Fruit fly (Drosophila melanogaster): ENCODE measurements around the gene CG15213.

CG15213 gene

dm6 chr3L:5096674-5097073 lies 36.3 kb downstream of the CG15213 start:
- no peak for TF ChIP-seq CG7368 (GFP tag; optimal IDR thresholded peaks at IDR 0.05)
- no peak for TF ChIP-seq Ets96B (tag; optimal IDR thresholded peaks at IDR 0.05)
- peak; percentile 14 for TF ChIP-seq Eip75B (GFP tag; optimal IDR thresholded peaks at IDR 0.05)
- TF ChIP-seq CG11762 (GFP tag; optimal IDR thresholded peaks at IDR 0.05; ENCODE audit: insufficient read depth) = no peak
- no peak for TF ChIP-seq Gug (GFP tag; IDR thresholded peaks at IDR 0.05)
- no peak for TF ChIP-seq CG11902 (GFP tag; optimal IDR thresholded peaks at IDR 0.05)
- peak; percentile 33 for TF ChIP-seq Met (GFP tag; optimal IDR thresholded peaks at IDR 0.05)
- TF ChIP-seq CG10631 (GFP tag; optimal IDR thresholded peaks at IDR 0.05) = no peak
- peak; percentile 38 for TF ChIP-seq net (GFP tag; optimal IDR thresholded peaks at IDR 0.05)
- peak in 1 of 2 experiments; percentile 35 for TF ChIP-seq salr (GFP tag; optimal IDR thresholded peaks at IDR 0.05)
- TF ChIP-seq OdsH (GFP tag; optimal IDR thresholded peaks at IDR 0.05) = peak; percentile 45
- TF ChIP-seq Eip78C (GFP tag) = peak; percentile 89
- TF ChIP-seq CG8632 (GFP tag; optimal IDR thresholded peaks at IDR 0.05) = peak; percentile 37
- no peak for TF ChIP-seq svp (GFP tag)
- TF ChIP-seq CG6792 (GFP tag; optimal IDR thresholded peaks at IDR 0.05) = peak; percentile 2
- no peak for TF ChIP-seq CG32006 (GFP tag; optimal IDR thresholded peaks at IDR 0.05)
- TF ChIP-seq CG34406 (GFP tag; optimal IDR thresholded peaks at IDR 0.05) = peak; percentile 58
- TF ChIP-seq fkh (GFP tag; optimal IDR thresholded peaks at IDR 0.05) = no peak
- peak; percentile 16 for TF ChIP-seq CG9139 (GFP tag; optimal IDR thresholded peaks at IDR 0.05)
- TF ChIP-seq CG4318 (GFP tag; optimal IDR thresholded peaks at IDR 0.05) = no peak
- no peak for TF ChIP-seq cyc (GFP tag; optimal IDR thresholded peaks at IDR 0.05)
- TF ChIP-seq CG8319 (GFP tag; optimal IDR thresholded peaks at IDR 0.05) = no peak
- TF ChIP-seq Smox (GFP tag; optimal IDR thresholded peaks at IDR 0.05) = no peak
- TF ChIP-seq ss (GFP tag; optimal IDR thresholded peaks at IDR 0.05) = peak in 1 of 2 experiments; percentile 16
- no peak for TF ChIP-seq CG31627 (GFP tag; optimal IDR thresholded peaks at IDR 0.05)
- no peak for TF ChIP-seq CG3032 (tag; optimal IDR thresholded peaks at IDR 0.05)
- no peak for TF ChIP-seq vri (GFP tag; optimal IDR thresholded peaks at IDR 0.05)
- TF ChIP-seq Hr39 (GFP tag; optimal IDR thresholded peaks at IDR 0.05) = no peak
- TF ChIP-seq Sox15 (GFP tag; optimal IDR thresholded peaks at IDR 0.05) = no peak
- peak; percentile 18 for TF ChIP-seq pdm3 (GFP tag; optimal IDR thresholded peaks at IDR 0.05)
- TF ChIP-seq dac (GFP tag; optimal IDR thresholded peaks at IDR 0.05) = no peak
- TF ChIP-seq spab (GFP tag; optimal IDR thresholded peaks at IDR 0.05) = peak; percentile 15
- TF ChIP-seq CG3919 (GFP tag; optimal IDR thresholded peaks at IDR 0.05) = peak; percentile 53
- TF ChIP-seq acj6 (GFP tag; optimal IDR thresholded peaks at IDR 0.05) = peak; percentile 31
- TF ChIP-seq Hr4 (GFP tag; optimal IDR thresholded peaks at IDR 0.05) = no peak
- no peak for TF ChIP-seq Lpt (GFP tag; optimal IDR thresholded peaks at IDR 0.05)
- TF ChIP-seq CG15336 (GFP tag; IDR thresholded peaks at IDR 0.05) = no peak
- TF ChIP-seq Ets21C (GFP tag; optimal IDR thresholded peaks at IDR 0.05) = no peak
- peak; percentile 18 for TF ChIP-seq Sox102F (GFP tag; optimal IDR thresholded peaks at IDR 0.05)
- TF ChIP-seq CG10669 (GFP tag; optimal IDR thresholded peaks at IDR 0.05) = peak; percentile 45
- peak; percentile 43 for TF ChIP-seq CG1621 (tag; optimal IDR thresholded peaks at IDR 0.05)
- no peak for TF ChIP-seq CG6276 (GFP tag; optimal IDR thresholded peaks at IDR 0.05)
- TF ChIP-seq fd59A (GFP tag; optimal IDR thresholded peaks at IDR 0.05) = no peak
- TF ChIP-seq eg (GFP tag; IDR thresholded peaks at IDR 0.05) = no peak
- no peak for TF ChIP-seq Hr38 (GFP tag; optimal IDR thresholded peaks at IDR 0.05)
- no peak for TF ChIP-seq CG6854 (GFP tag; optimal IDR thresholded peaks at IDR 0.05)
- no peak for TF ChIP-seq dsx (GFP tag; optimal IDR thresholded peaks at IDR 0.05; ENCODE audit: poor library complexity, severe bottlenecking)
- no peak for TF ChIP-seq esn (GFP tag; optimal IDR thresholded peaks at IDR 0.05)
- TF ChIP-seq CG16779 (tag; optimal IDR thresholded peaks at IDR 0.05) = no peak
- TF ChIP-seq fd85E (GFP tag; optimal IDR thresholded peaks at IDR 0.05) = no peak
- no peak for TF ChIP-seq CG8119 (GFP tag; IDR thresholded peaks at IDR 0.05)
- TF ChIP-seq CG6163 (GFP tag; IDR thresholded peaks at IDR 0.05) = peak; percentile 75
- TF ChIP-seq CG11294 (GFP tag; IDR thresholded peaks at IDR 0.05) = no peak

All from whole organism, prepupa.